Worm (Caenorhabditis elegans): Measurements from ENCODE around the gene gcy-32.

gcy-32 gene

ce11 chrV:13890473-13890872, 24.8 kb downstream of the gcy-32 start, which contains the start of gene lbp-8:
Gene lbp-8, plus strand, starts transcription at chrV:13890773.
- no peak for TF ChIP-seq pat-9 (tag; optimal IDR thresholded peaks at IDR 0.05)
- no peak for TF ChIP-seq elt-2 (tag; optimal IDR thresholded peaks at IDR 0.05)
- TF ChIP-seq mec-3 (tag; optimal IDR thresholded peaks at IDR 0.05; ENCODE audit: borderline replicate concordance) = no peak
- no peak for TF ChIP-seq ceh-34 (tag; optimal IDR thresholded peaks at IDR 0.05)
- no peak for TF ChIP-seq fkh-6 (tag; optimal IDR thresholded peaks at IDR 0.05)

ce11 chrV:13889516-13889915, 25.8 kb downstream of the gcy-32 start, which contains the start of gene spp-12:
Gene spp-12, plus strand, starts transcription at chrV:13889816.
- no peak for TF ChIP-seq ceh-30 (tag; optimal IDR thresholded peaks at IDR 0.05)
- TF ChIP-seq pax-1 (tag; optimal IDR thresholded peaks at IDR 0.05) = no peak

- TF ChIP-seq sox-4 (tag; optimal IDR thresholded peaks at IDR 0.05) (no peak), che-1 (tag; optimal IDR thresholded peaks at IDR 0.05) (no peak), elt-4 (tag; optimal IDR thresholded peaks at IDR 0.05) (no peak), ceh-19 (GFP tag; optimal IDR thresholded peaks at IDR 0.05) (no peak), nhr-232 (tag; optimal IDR thresholded peaks at IDR 0.05) (no peak), pqm-1 (tag; optimal IDR thresholded peaks at IDR 0.05) (no peak), fax-1 (tag; optimal IDR thresholded peaks at IDR 0.05) (no peak), hlh-6 (tag; optimal IDR thresholded peaks at IDR 0.05) (no peak), Y22D7AL.16 (tag; optimal IDR thresholded peaks at IDR 0.05) (no peak), madf-2 (tag; optimal IDR thresholded peaks at IDR 0.05) (no peak), tbx-7 (tag; optimal IDR thresholded peaks at IDR 0.05) (no peak), ceh-30 (tag; optimal IDR thresholded peaks at IDR 0.05) (no peak), ceh-18 (tag; optimal IDR thresholded peaks at IDR 0.05) (no peak)
These were observed 27.9 kb downstream of the gcy-32 start, which contains the start of gene srsx-19 for ce11 chrV:13887358-13887757. Gene srsx-19, plus strand, starts transcription at chrV:13887658.

ce11 chrV:13880607-13881006, 34.7 kb downstream of the gcy-32 start, which contains the start of gene T22G5.3:
Gene T22G5.3, plus strand, starts transcription at chrV:13880907.
- TF ChIP-seq zip-5 (tag; optimal IDR thresholded peaks at IDR 0.05) (no peak), nfya-1 (tag; optimal IDR thresholded peaks at IDR 0.05) (no peak), ceh-6 (GFP tag; optimal IDR thresholded peaks at IDR 0.05) (no peak), lin-11 (tag; optimal IDR thresholded peaks at IDR 0.05) (no peak), nhr-232 (tag; optimal IDR thresholded peaks at IDR 0.05) (no peak), unc-86 (tag; optimal IDR thresholded peaks at IDR 0.05) (no peak), tbx-2 (tag; optimal IDR thresholded peaks at IDR 0.05) (no peak), K09A11.1 (tag; optimal IDR thresholded peaks at IDR 0.05; ENCODE audit: insufficient read depth) (no peak), ceh-2 (tag; optimal IDR thresholded peaks at IDR 0.05) (no peak), madf-2 (tag; optimal IDR thresholded peaks at IDR 0.05) (no peak), ceh-19 (GFP tag; optimal IDR thresholded peaks at IDR 0.05) (no peak), ceh-34 (tag; optimal IDR thresholded peaks at IDR 0.05) (no peak), ceh-18 (tag; optimal IDR thresholded peaks at IDR 0.05) (no peak), unc-3 (GFP tag; conservative IDR thresholded peaks at IDR 0.05) (no peak), unc-3 (tag; optimal IDR thresholded peaks at IDR 0.05) (no peak), ceh-31 (tag; optimal IDR thresholded peaks at IDR 0.05) (no peak), nhr-11 (tag; optimal IDR thresholded peaks at IDR 0.05) (no peak), sox-2 (GFP tag; IDR thresholded peaks at IDR 0.05) (no peak), sdc-2 (tag; optimal IDR thresholded peaks at IDR 0.05) (no peak)

- TF ChIP-seq fkh-6 (tag; optimal IDR thresholded peaks at IDR 0.05) = no peak
- TF ChIP-seq unc-42 (tag; optimal IDR thresholded peaks at IDR 0.05) = peak; percentile 18
These were observed 35.1 kb downstream of the gcy-32 start for ce11 chrV:13880163-13880562.

ce11 chrV:13879241-13879640, 36.0 kb downstream of the gcy-32 start, which contains the start of gene lbp-7:
Gene lbp-7, plus strand, starts transcription at chrV:13879552.
- TF ChIP-seq gmeb-2 (tag; optimal IDR thresholded peaks at IDR 0.05) (no peak), pax-1 (tag; optimal IDR thresholded peaks at IDR 0.05) (no peak), ceh-30 (tag; optimal IDR thresholded peaks at IDR 0.05) (no peak), hlh-8 (tag; optimal IDR thresholded peaks at IDR 0.05) (no peak), nfya-1 (tag; optimal IDR thresholded peaks at IDR 0.05) (no peak), zip-5 (tag; optimal IDR thresholded peaks at IDR 0.05) (no peak), ceh-48 (tag; optimal IDR thresholded peaks at IDR 0.05) (no peak), K02D7.2 (tag; optimal IDR thresholded peaks at IDR 0.05) (no peak), pros-1 (tag; optimal IDR thresholded peaks at IDR 0.05) (no peak), unc-86 (tag; optimal IDR thresholded peaks at IDR 0.05) (no peak), eyg-1 (tag; optimal IDR thresholded peaks at IDR 0.05) (no peak), dve-1 (tag; optimal IDR thresholded peaks at IDR 0.05) (no peak), ceh-6 (GFP tag; optimal IDR thresholded peaks at IDR 0.05) (no peak), ceh-18 (tag; optimal IDR thresholded peaks at IDR 0.05) (no peak), hlh-6 (tag; optimal IDR thresholded peaks at IDR 0.05) (no peak), ceh-45 (GFP tag; IDR thresholded peaks at IDR 0.05) (no peak)
